Fruit fly (Drosophila melanogaster) whole organism, embryonic: ENCODE measurements around the gene CG13306.

ENCODE experiments used
- Adf1 ChIP-seq: fragments of 200-800 bp; sonication (Bioruptor generic); IDR thresholded peaks from 2 replicates; pipeline ENCODE4 v1.3.6; 2022; ENCODE audit warnings: missing biosample characterization, missing genetic modification characterization
- Bgb ChIP-seq: fragments of 200-800 bp; sonication (Bioruptor generic); IDR thresholded peaks from 2 replicates; pipeline ENCODE4 v1.3.6; 2022; ENCODE audit warnings: missing biosample characterization, missing genetic modification characterization; ENCODE audit not compliant: partially characterized antibody
- Blimp-1 ChIP-seq: fragments of 200-800 bp; sonication (Bioruptor generic); optimal IDR thresholded peaks from 3 replicates; lab custom pipeline; 2018; ENCODE audit warnings: missing biosample characterization, missing genetic modification characterization, mild to moderate bottlenecking, moderate library complexity, missing genetic modification reagents
- CG10209 ChIP-seq: fragments of 200-800 bp; sonication (Bioruptor generic); optimal IDR thresholded peaks from 3 replicates; lab custom pipeline; 2017; ENCODE audit warnings: missing biosample characterization, mild to moderate bottlenecking, missing genetic modification characterization, missing genetic modification reagents
- CG10321 ChIP-seq: fragments of 200-800 bp; sonication (Bioruptor generic); IDR thresholded peaks from 2 replicates; pipeline ENCODE4 v1.3.6; 2022; ENCODE audit warnings: missing biosample characterization, missing genetic modification characterization
- CG10565 ChIP-seq: fragments of 200-800 bp; sonication (Bioruptor generic); optimal IDR thresholded peaks from 3 replicates; lab custom pipeline; 2016; ENCODE audit warnings: missing biosample characterization, mild to moderate bottlenecking, missing genetic modification characterization
- CG17612 ChIP-seq: fragments of 200-800 bp; sonication (Bioruptor generic); IDR thresholded peaks from 2 replicates; pipeline ENCODE4 v1.3.6; 2022; ENCODE audit warnings: missing biosample characterization, missing genetic modification characterization
- CG18599 ChIP-seq: fragments of 200-800 bp; sonication (Bioruptor generic); optimal IDR thresholded peaks from 3 replicates; lab custom pipeline; 2017; ENCODE audit warnings: missing biosample characterization, missing genetic modification characterization, mild to moderate bottlenecking, moderate library complexity, missing genetic modification reagents
- CG2120 ChIP-seq: fragments of 200-800 bp; sonication (Bioruptor generic); optimal IDR thresholded peaks from 3 replicates; lab custom pipeline; 2016; ENCODE audit warnings: missing biosample characterization, missing genetic modification characterization
- CG34376 ChIP-seq: fragments of 200-800 bp; sonication (Bioruptor generic); optimal IDR thresholded peaks from 2 replicates; lab custom pipeline; 2018; ENCODE audit warnings: missing biosample characterization, mild to moderate bottlenecking, missing genetic modification characterization
- CG42726 ChIP-seq: fragments of 200-800 bp; sonication (Bioruptor generic); IDR thresholded peaks from 2 replicates; pipeline ENCODE4 v1.3.6; 2022; ENCODE audit warnings: missing biosample characterization, missing genetic modification characterization; ENCODE audit not compliant: partially characterized antibody
- CG43689 ChIP-seq: fragments of 200-800 bp; sonication (Bioruptor generic); IDR thresholded peaks from 2 replicates; pipeline ENCODE4 v1.3.6; 2022; ENCODE audit warnings: missing biosample characterization, missing genetic modification characterization
- CG4820 ChIP-seq: fragments of 200-800 bp; sonication (Bioruptor generic); optimal IDR thresholded peaks from 3 replicates; lab custom pipeline; 2016; ENCODE audit warnings: missing biosample characterization, missing genetic modification characterization
- CG6689 ChIP-seq: fragments of 200-800 bp; sonication (Bioruptor generic); IDR thresholded peaks from 2 replicates; pipeline ENCODE4 v1.3.6; 2022; ENCODE audit warnings: missing biosample characterization, missing genetic modification characterization
- CG6813 ChIP-seq: fragments of 200-800 bp; sonication (Bioruptor generic); optimal IDR thresholded peaks from 2 replicates; lab custom pipeline; 2017; ENCODE audit warnings: missing biosample characterization, missing genetic modification characterization, mild to moderate bottlenecking, moderate library complexity, missing genetic modification reagents
- CG7987 ChIP-seq: fragments of 200-800 bp; sonication (Bioruptor generic); optimal IDR thresholded peaks from 2 replicates; lab custom pipeline; 2018; ENCODE audit warnings: missing biosample characterization, mild to moderate bottlenecking, missing genetic modification characterization, moderate library complexity
- CG8290 ChIP-seq, 3 experiments: fragments of 200-800 bp; sonication (Bioruptor generic); optimal IDR thresholded peaks; 2 replicates each; lab custom pipeline; 2016 to 2019; ENCODE audit warnings: missing biosample characterization in 3 of 3, missing genetic modification characterization in 3 of 3, mild to moderate bottlenecking in 2 of 3, moderate library complexity in 1 of 3
- CG9797 ChIP-seq: fragments of 200-800 bp; sonication (Bioruptor generic); optimal IDR thresholded peaks from 3 replicates; lab custom pipeline; 2018; ENCODE audit warnings: missing biosample characterization, mild to moderate bottlenecking, missing genetic modification characterization
- CTCF ChIP-seq: fragments of 200-800 bp; sonication (Bioruptor generic); optimal IDR thresholded peaks from 2 replicates; lab custom pipeline; 2017; ENCODE audit warnings: missing biosample characterization, mild to moderate bottlenecking, missing genetic modification characterization, moderate library complexity
- Dbx ChIP-seq: fragments of 200-800 bp; sonication (Bioruptor generic); IDR thresholded peaks from 3 replicates; pipeline ENCODE4 v1.3.6; 2022; ENCODE audit warnings: missing biosample characterization, missing genetic modification characterization
- Dek ChIP-seq: fragments of 200-800 bp; sonication (Bioruptor generic); optimal IDR thresholded peaks from 3 replicates; lab custom pipeline; 2019; ENCODE audit warnings: missing biosample characterization, mild to moderate bottlenecking, missing genetic modification characterization, moderate library complexity
- Ets97D ChIP-seq: fragments of 200-800 bp; sonication (Bioruptor generic); optimal IDR thresholded peaks from 3 replicates; lab custom pipeline; 2016; ENCODE audit warnings: missing biosample characterization, missing genetic modification characterization
- Fer1 ChIP-seq: fragments of 200-800 bp; sonication (Bioruptor generic); optimal IDR thresholded peaks from 2 replicates; lab custom pipeline; 2017; ENCODE audit warnings: missing biosample characterization, mild to moderate bottlenecking, missing genetic modification characterization
- HLHmδ ChIP-seq: fragments of 200-800 bp; sonication (Bioruptor generic); optimal IDR thresholded peaks from 2 replicates; lab custom pipeline; 2018; ENCODE audit warnings: missing biosample characterization, mild to moderate bottlenecking, missing genetic modification characterization, moderate library complexity
- Hey ChIP-seq: fragments of 200-800 bp; sonication (Bioruptor generic); optimal IDR thresholded peaks from 3 replicates; lab custom pipeline; 2018; ENCODE audit warnings: missing biosample characterization, mild to moderate bottlenecking, missing genetic modification characterization
- HmgD ChIP-seq: fragments of 200-800 bp; sonication (Bioruptor generic); optimal IDR thresholded peaks from 3 replicates; lab custom pipeline; 2016; ENCODE audit warnings: missing biosample characterization, missing genetic modification characterization
- HmgZ ChIP-seq: fragments of 200-800 bp; sonication (Bioruptor generic); optimal IDR thresholded peaks from 2 replicates; lab custom pipeline; 2018; ENCODE audit warnings: missing biosample characterization, mild to moderate bottlenecking, missing genetic modification characterization
- Lpt ChIP-seq: fragments of >200 bp; optimal IDR thresholded peaks from 2 replicates; lab custom pipeline; 2018; ENCODE audit warnings: missing biosample characterization, missing genetic modification characterization
- Mes4 ChIP-seq: fragments of 200-800 bp; sonication (Bioruptor generic); optimal IDR thresholded peaks from 2 replicates; lab custom pipeline; 2016; ENCODE audit warnings: missing biosample characterization, missing genetic modification characterization
- Nf-YB ChIP-seq: fragments of 200-800 bp; sonication (Bioruptor generic); optimal IDR thresholded peaks from 3 replicates; lab custom pipeline; 2019; ENCODE audit warnings: missing biosample characterization, mild to moderate bottlenecking, missing genetic modification characterization, moderate library complexity
- Sin3A ChIP-seq: fragments of >200 bp; optimal IDR thresholded peaks from 2 replicates; lab custom pipeline; 2018
- bcd ChIP-seq: fragments of 200-800 bp; sonication (Bioruptor generic); optimal IDR thresholded peaks from 2 replicates; lab custom pipeline; 2017; ENCODE audit warnings: missing biosample characterization, mild to moderate bottlenecking, missing genetic modification characterization
- bigmax ChIP-seq: fragments of 200-800 bp; sonication (Bioruptor generic); optimal IDR thresholded peaks from 2 replicates; lab custom pipeline; 2018; ENCODE audit warnings: missing biosample characterization, mild to moderate bottlenecking, missing genetic modification characterization
- chinmo ChIP-seq: fragments of 200-800 bp; sonication (Bioruptor generic); IDR thresholded peaks from 4 replicates; pipeline ENCODE4 v1.3.6; 2022; ENCODE audit warnings: missing biosample characterization, missing genetic modification characterization; ENCODE audit not compliant: partially characterized antibody
- crol ChIP-seq: fragments of 200-800 bp; sonication (Bioruptor generic); IDR thresholded peaks from 2 replicates; pipeline ENCODE4 v1.3.6; 2022; ENCODE audit warnings: missing biosample characterization, missing genetic modification characterization
- dysf ChIP-seq: fragments of 200-800 bp; sonication (Bioruptor generic); IDR thresholded peaks from 3 replicates; pipeline ENCODE4 v1.3.6; 2022; ENCODE audit warnings: missing biosample characterization, missing genetic modification characterization
- esg ChIP-seq: fragments of 200-800 bp; sonication (Bioruptor generic); conservative IDR thresholded peaks from 2 replicates; pipeline ENCODE4 v1.3.6; 2022; ENCODE audit warnings: missing biosample characterization, missing genetic modification characterization
- ftz-f1 ChIP-seq: fragments of 200-800 bp; sonication (Bioruptor generic); optimal IDR thresholded peaks from 2 replicates; lab custom pipeline; 2016; ENCODE audit warnings: missing biosample characterization, missing genetic modification characterization
- gro ChIP-seq: fragments of 200-800 bp; sonication (Bioruptor generic); optimal IDR thresholded peaks from 2 replicates; lab custom pipeline; 2016; ENCODE audit warnings: missing biosample characterization, missing genetic modification characterization
- gt ChIP-seq: fragments of 200-800 bp; sonication (Bioruptor generic); IDR thresholded peaks from 2 replicates; pipeline ENCODE4 v1.3.6; 2022; ENCODE audit warnings: missing biosample characterization, missing genetic modification characterization
- ham ChIP-seq: fragments of 200-800 bp; sonication (Bioruptor generic); IDR thresholded peaks from 2 replicates; pipeline ENCODE4 v1.3.6; 2022; ENCODE audit warnings: missing biosample characterization, missing genetic modification characterization
- jumu ChIP-seq: fragments of 200-800 bp; sonication (Bioruptor generic); optimal IDR thresholded peaks from 3 replicates; lab custom pipeline; 2016; ENCODE audit warnings: missing biosample characterization, missing genetic modification characterization
- mirr ChIP-seq: fragments of 200-800 bp; sonication (Bioruptor generic); optimal IDR thresholded peaks from 3 replicates; lab custom pipeline; 2018; ENCODE audit warnings: missing biosample characterization, mild to moderate bottlenecking, missing genetic modification characterization
- otp ChIP-seq: fragments of 200-800 bp; sonication (Bioruptor generic); IDR thresholded peaks from 3 replicates; pipeline ENCODE4, ENCODE4 v1.3.6; 2022; ENCODE audit warnings: missing biosample characterization, missing genetic modification characterization
- phol ChIP-seq: fragments of 200-800 bp; sonication (Bioruptor generic); optimal IDR thresholded peaks from 3 replicates; lab custom pipeline; 2018; ENCODE audit warnings: missing biosample characterization, mild to moderate bottlenecking, missing genetic modification characterization, moderate library complexity
- salm ChIP-seq: fragments of 200-800 bp; sonication (Bioruptor generic); optimal IDR thresholded peaks from 2 replicates; lab custom pipeline; 2018; ENCODE audit warnings: missing biosample characterization, mild to moderate bottlenecking, missing genetic modification characterization
- schlank ChIP-seq: fragments of 200-800 bp; sonication (Bioruptor generic); optimal IDR thresholded peaks from 2 replicates; lab custom pipeline; 2018; ENCODE audit warnings: missing biosample characterization, mild to moderate bottlenecking, missing genetic modification characterization
- slp2 ChIP-seq: fragments of 200-800 bp; sonication (Bioruptor generic); optimal IDR thresholded peaks from 2 replicates; lab custom pipeline; 2016; ENCODE audit warnings: missing biosample characterization, missing genetic modification characterization
- unpg ChIP-seq: fragments of 200-800 bp; sonication (Bioruptor generic); optimal IDR thresholded peaks from 3 replicates; lab custom pipeline; 2018; ENCODE audit warnings: missing biosample characterization, mild to moderate bottlenecking, missing genetic modification characterization, moderate library complexity
- z ChIP-seq: fragments of 200-800 bp; sonication (Bioruptor generic); IDR thresholded peaks from 3 replicates; pipeline ENCODE4 v1.3.6; 2022; ENCODE audit warnings: missing biosample characterization, missing genetic modification characterization

CG13306 gene

dm6 chr3L:8704713-8705412 is 44.7 kb downstream of the CG13306 start (continued):
- no peak for TF ChIP-seq CG17612 (GFP tag; lab: Robert Waterston, UW)
- no peak for TF ChIP-seq CG43689 (GFP tag; lab: Robert Waterston, UW)
- TF ChIP-seq ham (GFP tag; lab: Robert Waterston, UW): no peak
- peak; percentile 18 for TF ChIP-seq schlank
- TF ChIP-seq dysf (GFP tag; lab: Robert Waterston, UW): no peak
- peak; percentile 98 for TF ChIP-seq CG7987 (GFP tag; lab: Kevin White, UChicago)
- no peak for TF ChIP-seq Mes4
- TF ChIP-seq Adf1 (GFP tag; lab: Robert Waterston, UW): peak; percentile 7; the same call in 1 of the 2 replicates
- no peak for TF ChIP-seq CG8290 (GFP tag; optimal IDR thresholded peaks at IDR 0.05; lab: Kevin White, UChicago)
- TF ChIP-seq CG8290 (tag; optimal IDR thresholded peaks at IDR 0.05; lab: Kevin White, UChicago): peak in 1 of 2 experiments; percentile 40
- no peak for TF ChIP-seq phol
- no peak for TF ChIP-seq CTCF
- TF ChIP-seq salm: peak; percentile 41
- peak; percentile 89 for TF ChIP-seq CG34376 (GFP tag; lab: Kevin White, UChicago)
- no peak for TF ChIP-seq gt (GFP tag; lab: Robert Waterston, UW)
- peak; percentile 10 for TF ChIP-seq HmgZ
- no peak for TF ChIP-seq z (GFP tag; lab: Robert Waterston, UW)
- peak; percentile 46 for TF ChIP-seq CG18599 (GFP tag; lab: Kevin White, UChicago)
- no peak for TF ChIP-seq CG10209 (GFP tag; lab: Kevin White, UChicago)
- no peak for TF ChIP-seq Fer1 (GFP tag; lab: Kevin White, UChicago)
- peak; percentile 64 for TF ChIP-seq Nf-YB (GFP tag; lab: Kevin White, UChicago)
- peak; percentile 89 for TF ChIP-seq mirr (GFP tag; lab: Kevin White, UChicago)
- no peak for TF ChIP-seq otp (GFP tag; lab: Robert Waterston, UW)
- TF ChIP-seq Sin3A: no peak
- TF ChIP-seq chinmo (GFP tag; lab: Robert Waterston, UW): peak; percentile 73; the same call in 1 of the 4 replicates
- TF ChIP-seq Hey: peak; percentile 90
- TF ChIP-seq CG9797 (GFP tag; lab: Kevin White, UChicago): no peak
- peak; percentile 84 for TF ChIP-seq ftz-f1 (GFP tag; lab: Kevin White, UChicago)
- TF ChIP-seq Dbx: peak; percentile 26; the same call in 1 of the 3 replicates
- no peak for TF ChIP-seq Blimp-1
- TF ChIP-seq bcd (GFP tag; lab: Kevin White, UChicago): no peak
- TF ChIP-seq CG42726 (GFP tag; lab: Robert Waterston, UW): no peak
- TF ChIP-seq CG6689 (GFP tag; lab: Robert Waterston, UW): no peak
- peak; percentile 14; the same call in 1 of the 2 replicates for TF ChIP-seq crol
- TF ChIP-seq esg (GFP tag; lab: Robert Waterston, UW): no peak
- TF ChIP-seq unpg (GFP tag; lab: Kevin White, UChicago): no peak
- TF ChIP-seq jumu (GFP tag; lab: Kevin White, UChicago): no peak
- TF ChIP-seq bigmax: no peak
- no peak for TF ChIP-seq slp2 (GFP tag; lab: Kevin White, UChicago)
- TF ChIP-seq gro (GFP tag; lab: Kevin White, UChicago): peak; percentile 74
- no peak for TF ChIP-seq HmgD
- no peak for TF ChIP-seq CG2120 (GFP tag; lab: Kevin White, UChicago)
- TF ChIP-seq CG10565: no peak
- TF ChIP-seq CG10321: 0 out of 2 replicates have a peak, but pooled peaks have one; percentile 17
- no peak for TF ChIP-seq Ets97D (GFP tag; lab: Kevin White, UChicago)
- TF ChIP-seq CG4820 (GFP tag; lab: Kevin White, UChicago): no peak
- TF ChIP-seq Lpt (GFP tag; lab: Kevin White, UChicago): no peak
- TF ChIP-seq Bgb: 0 out of 2 replicates have a peak, but pooled peaks have one; percentile 5
- peak; percentile 35 for TF ChIP-seq CG6813 (GFP tag; lab: Kevin White, UChicago)
- no peak for TF ChIP-seq HLHmδ (GFP tag; lab: Kevin White, UChicago)
- TF ChIP-seq Dek (tag; lab: Kevin White, UChicago): no peak
